Worm (Caenorhabditis elegans): Measurements from ENCODE around the gene R07E5.5.
A peak's percentile ranks its signal among the peaks of the same experiment; 100 is the strongest.

R07E5.5 gene

ce11 chrIII:4401142-4401541 lies 3.9 kb downstream of the R07E5.5 start, which contains the start of gene R07E5.15:
Gene R07E5.15 (plus strand): TSS chrIII:4401442.
- TF ChIP-seq rnt-1 (tag; optimal IDR thresholded peaks at IDR 0.05) (no peak), grh-1 (GFP tag; IDR thresholded peaks at IDR 0.05) (no peak), unc-86 (tag; optimal IDR thresholded peaks at IDR 0.05) (no peak), nhr-28 (tag; optimal IDR thresholded peaks at IDR 0.05) (no peak), fos-1 (tag; optimal IDR thresholded peaks at IDR 0.05) (no peak), fkh-4 (tag; optimal IDR thresholded peaks at IDR 0.05; ENCODE audit: borderline replicate concordance) (no peak), ceh-63 (GFP tag; optimal IDR thresholded peaks at IDR 0.05) (no peak), unc-62 (GFP tag; optimal IDR thresholded peaks at IDR 0.05) (no peak), hpl-2 (GFP tag; optimal IDR thresholded peaks at IDR 0.05) (no peak), lin-14 (GFP tag; optimal IDR thresholded peaks at IDR 0.05) (no peak), mef-2 (tag; optimal IDR thresholded peaks at IDR 0.05) (no peak)

ce11 chrIII:4404339-4404836 lies 7.2 kb downstream of the R07E5.5 start, which contains the start of the genes R07E5.17 and snfc-5:
Gene R07E5.17 (minus strand): TSS chrIII:4404436.
Gene snfc-5 (plus strand): TSS chrIII:4404786.
- TF ChIP-seq lir-3 (tag; optimal IDR thresholded peaks at IDR 0.05; ENCODE audit: poor library complexity): no peak
- peak; percentile 52 for TF ChIP-seq blmp-1 (tag; optimal IDR thresholded peaks at IDR 0.05)
- peak; percentile 18 for TF ChIP-seq snpc-4 (tag; optimal IDR thresholded peaks at IDR 0.05)
- no peak for TF ChIP-seq isw-1 (GFP tag; IDR thresholded peaks at IDR 0.05)
- TF ChIP-seq lsy-2 (tag; optimal IDR thresholded peaks at IDR 0.05): peak; percentile 26 to 78
- TF ChIP-seq fos-1 (tag; optimal IDR thresholded peaks at IDR 0.05): peak; percentile 2
- no peak for TF ChIP-seq fkh-10 (GFP tag; optimal IDR thresholded peaks at IDR 0.05)
- TF ChIP-seq xbp-1 (tag; optimal IDR thresholded peaks at IDR 0.05): peak; percentile 15
- TF ChIP-seq ceh-90 (tag; optimal IDR thresholded peaks at IDR 0.05): no peak
- no peak for TF ChIP-seq ztf-4 (tag; optimal IDR thresholded peaks at IDR 0.05)
- no peak for TF ChIP-seq nhr-85 (tag)
- TF ChIP-seq unc-30 (tag; optimal IDR thresholded peaks at IDR 0.05): no peak
- no peak for TF ChIP-seq vab-15 (tag; optimal IDR thresholded peaks at IDR 0.05)
- TF ChIP-seq nhr-84 (tag; optimal IDR thresholded peaks at IDR 0.05): no peak
- TF ChIP-seq nhr-20 (tag; optimal IDR thresholded peaks at IDR 0.05): no peak
- no peak for TF ChIP-seq nhr-237 (tag; optimal IDR thresholded peaks at IDR 0.05)
- peak; percentile 34 to 71 (median 52) for TF ChIP-seq dpl-1 (GFP tag; optimal IDR thresholded peaks at IDR 0.05)
- TF ChIP-seq C16A3.4 (tag; optimal IDR thresholded peaks at IDR 0.05): peak; percentile 55
- peak; percentile 48 to 80 for TF ChIP-seq lin-35 (GFP tag; optimal IDR thresholded peaks at IDR 0.05)
- TF ChIP-seq fkh-8 (tag; optimal IDR thresholded peaks at IDR 0.05): peak; percentile 14
- no peak for TF ChIP-seq egl-27 (tag; optimal IDR thresholded peaks at IDR 0.05)
- peak; percentile 51 to 59 for TF ChIP-seq efl-1 (optimal IDR thresholded peaks at IDR 0.05)
- peak; percentile 46 to 68 for TF ChIP-seq efl-1 (GFP tag; optimal IDR thresholded peaks at IDR 0.05 in 1 of 2)
- TF ChIP-seq snu-23 (GFP tag; optimal IDR thresholded peaks at IDR 0.05): no peak
- peak; percentile 54 for TF ChIP-seq lin-15B (tag; optimal IDR thresholded peaks at IDR 0.05)
- TF ChIP-seq nhr-47 (tag; optimal IDR thresholded peaks at IDR 0.05): no peak
- peak in 1 of 3 experiments; percentile 42 for TF ChIP-seq ceh-82 (tag; optimal IDR thresholded peaks at IDR 0.05)
- no peak for TF ChIP-seq grh-1 (GFP tag; IDR thresholded peaks at IDR 0.05)
- peak; percentile 59 for TF ChIP-seq mep-1 (tag; optimal IDR thresholded peaks at IDR 0.05)
- no peak for TF ChIP-seq pax-3 (tag; optimal IDR thresholded peaks at IDR 0.05)
- TF ChIP-seq C04F5.9 (tag; optimal IDR thresholded peaks at IDR 0.05): no peak
- TF ChIP-seq skn-1 (tag; optimal IDR thresholded peaks at IDR 0.05): peak; percentile 59
- TF ChIP-seq mdl-1 (tag; optimal IDR thresholded peaks at IDR 0.05): peak in 1 of 2 experiments; percentile 46
- TF ChIP-seq ces-1 (GFP tag; optimal IDR thresholded peaks at IDR 0.05): no peak
- no peak for TF ChIP-seq hlh-4 (tag; optimal IDR thresholded peaks at IDR 0.05)
- peak; percentile 4 for TF ChIP-seq nhr-77 (tag; optimal IDR thresholded peaks at IDR 0.05)
- TF ChIP-seq sup-37 (GFP tag; optimal IDR thresholded peaks at IDR 0.05): no peak
- no peak for TF ChIP-seq nhr-71 (tag; optimal IDR thresholded peaks at IDR 0.05)
- no peak for TF ChIP-seq ztf-11 (tag; optimal IDR thresholded peaks at IDR 0.05)
- TF ChIP-seq F16B12.6 (tag; optimal IDR thresholded peaks at IDR 0.05): peak; percentile 46
- no peak for TF ChIP-seq jun-1 (tag; optimal IDR thresholded peaks at IDR 0.05)
- TF ChIP-seq ceh-8 (GFP tag; optimal IDR thresholded peaks at IDR 0.05): no peak

Measured in whole organism, L1 larva.